Fruit fly (Drosophila melanogaster) Kc167 (cell line): ENCODE measurements around the gene Dop1R1.

Experiments
- h ChIP-seq: fragments of >200 bp; optimal IDR thresholded peaks from 3 replicates; lab custom pipeline; 2018; ENCODE audit warnings: missing external identifiers
- ttk ChIP-seq: sonication (Bioruptor generic); optimal IDR thresholded peaks from 2 replicates; lab custom pipeline; 2017; ENCODE audit warnings: missing external identifiers

DNA sequence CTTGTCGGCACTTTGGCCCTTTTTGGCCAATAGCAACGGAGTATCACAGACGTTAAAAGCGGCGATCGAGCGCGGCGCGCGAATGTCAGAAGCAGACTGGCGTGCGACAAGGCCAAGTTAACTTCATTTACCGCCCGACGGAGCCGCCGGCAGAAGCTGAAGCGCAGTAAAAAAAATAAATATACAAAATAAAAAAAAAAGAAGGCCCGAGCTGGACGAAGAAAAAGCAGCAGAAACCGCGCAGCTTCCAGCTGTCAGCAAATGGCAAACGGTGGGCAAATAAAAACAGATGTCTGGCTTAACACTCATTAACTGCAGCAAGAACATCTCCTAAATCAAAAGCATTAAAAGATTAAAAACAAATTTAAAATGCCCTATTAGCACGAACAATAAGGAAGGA is 82.6 kb downstream of the Dop1R1 start, which contains the start of gene CG14356:
- TF ChIP-seq h (no peak), ttk (lab: Kevin White, UChicago) (no peak)
